Fruit fly (Drosophila melanogaster) whole organism, embryonic: Measurements from ENCODE around the gene Taf11.

Source experiments
- CG15514 ChIP-seq: fragments of 200-800 bp; sonication (Bioruptor generic); optimal IDR thresholded peaks from 3 replicates; lab custom pipeline; 2017; ENCODE audit warnings: missing biosample characterization, missing genetic modification characterization, mild to moderate bottlenecking, moderate library complexity, missing genetic modification reagents
- CG7271 ChIP-seq: fragments of 200-800 bp; sonication (Bioruptor generic); optimal IDR thresholded peaks from 2 replicates; lab custom pipeline; 2018; ENCODE audit warnings: missing biosample characterization, mild to moderate bottlenecking, missing genetic modification characterization, moderate library complexity
- HmgD ChIP-seq: fragments of 200-800 bp; sonication (Bioruptor generic); optimal IDR thresholded peaks from 3 replicates; lab custom pipeline; 2016; ENCODE audit warnings: missing biosample characterization, missing genetic modification characterization
- usp ChIP-seq: fragments of >200 bp; optimal IDR thresholded peaks from 2 replicates; lab custom pipeline; 2017; ENCODE audit warnings: missing biosample characterization, missing genetic modification characterization

DNA sequence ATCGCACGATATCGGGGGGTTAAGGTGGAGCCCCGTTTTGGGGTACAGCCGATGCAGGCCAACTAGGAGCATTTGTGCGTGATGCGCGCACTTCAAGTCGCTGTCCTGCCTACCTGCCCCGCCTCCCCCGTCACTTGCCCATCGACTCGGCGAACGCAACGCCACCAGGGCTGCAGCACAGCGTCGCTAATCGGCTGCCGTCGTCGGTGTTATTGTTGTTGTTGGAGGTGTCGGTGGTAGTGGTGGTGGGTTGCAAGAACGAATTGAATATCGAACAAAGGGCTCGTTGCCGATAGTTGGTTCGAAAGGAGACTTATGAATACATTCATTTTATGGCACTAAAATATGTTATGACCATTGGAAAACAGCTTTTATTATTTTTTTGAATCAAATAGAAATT lies 4.2 kb downstream of the Taf11 start:
- TF ChIP-seq CG15514 (peak; percentile 97), usp (GFP tag; lab: Kevin White, UChicago) (no peak), HmgD (GFP tag; lab: Kevin White, UChicago) (peak; percentile 79), CG7271 (tag; lab: Kevin White, UChicago) (no peak)
